Fruit fly (Drosophila melanogaster) whole organism, embryonic: ENCODE data around the gene CG42553.

Source experiments
- ATbp ChIP-seq: fragments of 200-800 bp; sonication (Bioruptor generic); optimal IDR thresholded peaks from 2 replicates; lab custom pipeline; 2017; ENCODE audit warnings: missing biosample characterization, mild to moderate bottlenecking, missing genetic modification characterization, missing genetic modification reagents
- Awh ChIP-seq: fragments of 200-800 bp; sonication (Bioruptor generic); IDR thresholded peaks from 2 replicates; pipeline ENCODE4, ENCODE4 v1.3.6; 2022; ENCODE audit warnings: missing biosample characterization, missing genetic modification characterization
- CG11247 ChIP-seq: fragments of 200-800 bp; sonication (Bioruptor generic); IDR thresholded peaks from 2 replicates; pipeline ENCODE4 v1.3.6; 2022; ENCODE audit warnings: missing biosample characterization, missing genetic modification characterization
- CG11504 ChIP-seq: fragments of 200-800 bp; sonication (Bioruptor generic); optimal IDR thresholded peaks from 3 replicates; lab custom pipeline; 2019; ENCODE audit warnings: missing biosample characterization, mild to moderate bottlenecking, missing genetic modification characterization, moderate library complexity
- CG12769 ChIP-seq: fragments of 200-800 bp; sonication (Bioruptor generic); optimal IDR thresholded peaks from 2 replicates; lab custom pipeline; 2019; ENCODE audit warnings: missing biosample characterization, mild to moderate bottlenecking, missing genetic modification characterization, moderate library complexity
- CG15514 ChIP-seq: fragments of 200-800 bp; sonication (Bioruptor generic); optimal IDR thresholded peaks from 3 replicates; lab custom pipeline; 2017; ENCODE audit warnings: missing biosample characterization, missing genetic modification characterization, mild to moderate bottlenecking, moderate library complexity, missing genetic modification reagents
- CG1603 ChIP-seq: fragments of 200-800 bp; sonication (Bioruptor generic); optimal IDR thresholded peaks from 2 replicates; lab custom pipeline; 2019; ENCODE audit warnings: missing biosample characterization, mild to moderate bottlenecking, missing genetic modification characterization, moderate library complexity
- CG1647 ChIP-seq: fragments of 200-800 bp; sonication (Bioruptor generic); optimal IDR thresholded peaks from 3 replicates; lab custom pipeline; 2016; ENCODE audit warnings: missing biosample characterization, missing genetic modification characterization
- CG17568 ChIP-seq: fragments of 200-800 bp; sonication (Bioruptor generic); optimal IDR thresholded peaks from 2 replicates; lab custom pipeline; 2018; ENCODE audit warnings: missing biosample characterization, mild to moderate bottlenecking, missing genetic modification characterization, moderate library complexity
- CG2678 ChIP-seq: fragments of 200-800 bp; sonication (Bioruptor generic); optimal IDR thresholded peaks from 3 replicates; lab custom pipeline; 2019; ENCODE audit warnings: missing biosample characterization, mild to moderate bottlenecking, missing genetic modification characterization, moderate library complexity
- CG30403 ChIP-seq: fragments of 200-800 bp; sonication (Bioruptor generic); optimal IDR thresholded peaks from 3 replicates; lab custom pipeline; 2016; ENCODE audit warnings: missing biosample characterization, missing genetic modification characterization
- CG4282 ChIP-seq: fragments of 200-800 bp; sonication (Bioruptor generic); optimal IDR thresholded peaks from 2 replicates; lab custom pipeline; 2016; ENCODE audit warnings: missing biosample characterization, missing genetic modification characterization
- CG4820 ChIP-seq: fragments of 200-800 bp; sonication (Bioruptor generic); optimal IDR thresholded peaks from 3 replicates; lab custom pipeline; 2016; ENCODE audit warnings: missing biosample characterization, missing genetic modification characterization
- CG6689 ChIP-seq: fragments of 200-800 bp; sonication (Bioruptor generic); IDR thresholded peaks from 2 replicates; pipeline ENCODE4 v1.3.6; 2022; ENCODE audit warnings: missing biosample characterization, missing genetic modification characterization
- CG8388 ChIP-seq: fragments of 200-800 bp; sonication (Bioruptor generic); optimal IDR thresholded peaks from 2 replicates; lab custom pipeline; 2019; ENCODE audit warnings: missing biosample characterization, mild to moderate bottlenecking, missing genetic modification characterization, moderate library complexity
- Chrac-16 ChIP-seq: fragments of 200-800 bp; sonication (Bioruptor generic); optimal IDR thresholded peaks from 3 replicates; lab custom pipeline; 2016; ENCODE audit warnings: missing biosample characterization, missing genetic modification characterization
- Drgx ChIP-seq: fragments of 200-800 bp; sonication (Bioruptor generic); IDR thresholded peaks from 2 replicates; pipeline ENCODE4 v1.3.6; 2022; ENCODE audit warnings: missing biosample characterization, missing genetic modification characterization
- Fer2 ChIP-seq: fragments of 200-800 bp; sonication (Bioruptor generic); optimal IDR thresholded peaks from 2 replicates; lab custom pipeline; 2018; ENCODE audit warnings: missing biosample characterization, mild to moderate bottlenecking, missing genetic modification characterization, moderate library complexity
- Hr51 ChIP-seq, 2 experiments: fragments of 200-800 bp; sonication (Bioruptor generic); optimal IDR thresholded peaks; 2 replicates in 1 of 2; 3 replicates in 1 of 2; lab custom pipeline; 2016 to 2018; ENCODE audit warnings: missing biosample characterization in 2 of 2, missing genetic modification characterization in 2 of 2, mild to moderate bottlenecking in 1 of 2, moderate library complexity in 1 of 2
- Lim3 ChIP-seq: fragments of 200-800 bp; sonication (Bioruptor generic); IDR thresholded peaks from 2 replicates; pipeline ENCODE4 v1.3.6; 2022; ENCODE audit warnings: missing biosample characterization, missing genetic modification characterization
- MESR4 ChIP-seq: fragments of 200-800 bp; sonication (Bioruptor generic); optimal IDR thresholded peaks from 2 replicates; lab custom pipeline; 2018; ENCODE audit warnings: missing biosample characterization, mild to moderate bottlenecking, missing genetic modification characterization, moderate library complexity
- Med ChIP-seq: fragments of 200-800 bp; sonication (Bioruptor generic); peaks from one replicate; lab custom pipeline; 2016; ENCODE audit warnings: missing biosample characterization, missing genetic modification characterization, mild to moderate bottlenecking, inconsistent platforms, moderate library complexity
- NC2α ChIP-seq: fragments of 200-800 bp; sonication (Bioruptor generic); optimal IDR thresholded peaks from 2 replicates; lab custom pipeline; 2016; ENCODE audit warnings: missing biosample characterization, missing genetic modification characterization
- NfI ChIP-seq: fragments of 200-800 bp; sonication (Bioruptor generic); optimal IDR thresholded peaks from 3 replicates; lab custom pipeline; 2018; ENCODE audit warnings: missing biosample characterization, mild to moderate bottlenecking, missing genetic modification characterization, moderate library complexity
- Pdp1 ChIP-seq, 2 experiments: fragments of 200-800 bp; sonication (Bioruptor generic); optimal IDR thresholded peaks; 3 replicates each; lab custom pipeline; 2016; ENCODE audit warnings: missing biosample characterization in 2 of 2, missing genetic modification characterization in 2 of 2, mild to moderate bottlenecking in 1 of 2, moderate library complexity in 1 of 2
- Sox102F ChIP-seq: fragments of 200-800 bp; sonication (Bioruptor generic); optimal IDR thresholded peaks from 2 replicates; lab custom pipeline; 2018; ENCODE audit warnings: missing biosample characterization, mild to moderate bottlenecking, missing genetic modification characterization, moderate library complexity
- Ssrp ChIP-seq: fragments of 200-800 bp; sonication (Bioruptor generic); optimal IDR thresholded peaks from 2 replicates; lab custom pipeline; 2018; ENCODE audit warnings: missing biosample characterization, mild to moderate bottlenecking, missing genetic modification characterization, moderate library complexity
- abd-A ChIP-seq: fragments of 200-800 bp; sonication (Bioruptor generic); optimal IDR thresholded peaks from 3 replicates; lab custom pipeline; 2019; ENCODE audit warnings: missing biosample characterization, mild to moderate bottlenecking, missing genetic modification characterization, moderate library complexity
- bcd ChIP-seq: fragments of 200-800 bp; sonication (Bioruptor generic); optimal IDR thresholded peaks from 2 replicates; lab custom pipeline; 2017; ENCODE audit warnings: missing biosample characterization, mild to moderate bottlenecking, missing genetic modification characterization
- bsh ChIP-seq, 2 experiments: fragments of 200-800 bp; sonication (Bioruptor generic); optimal IDR thresholded peaks; 2 replicates each; lab custom pipeline; 2017 to 2018; ENCODE audit warnings: mild to moderate bottlenecking in 2 of 2, missing biosample characterization in 2 of 2, missing genetic modification characterization in 2 of 2, moderate library complexity in 1 of 2
- caup ChIP-seq: fragments of 200-800 bp; sonication (Bioruptor generic); optimal IDR thresholded peaks from 3 replicates; lab custom pipeline; 2017; ENCODE audit warnings: missing biosample characterization, mild to moderate bottlenecking, missing genetic modification characterization, moderate library complexity; ENCODE audit not compliant: severe bottlenecking
- ewg ChIP-seq: fragments of 200-800 bp; sonication (Bioruptor generic); optimal IDR thresholded peaks from 3 replicates; lab custom pipeline; 2017; ENCODE audit warnings: mild to moderate bottlenecking, missing biosample characterization, missing genetic modification reagents, missing genetic modification characterization
- fd96Cb ChIP-seq: fragments of 200-800 bp; sonication (Bioruptor generic); optimal IDR thresholded peaks from 2 replicates; lab custom pipeline; 2018; ENCODE audit warnings: missing biosample characterization, mild to moderate bottlenecking, missing genetic modification characterization, moderate library complexity
- gem ChIP-seq: fragments of 200-800 bp; sonication (Bioruptor generic); optimal IDR thresholded peaks from 2 replicates; lab custom pipeline; 2019; ENCODE audit warnings: missing biosample characterization, mild to moderate bottlenecking, missing genetic modification characterization, moderate library complexity
- gsb-n ChIP-seq: fragments of 200-800 bp; sonication (Bioruptor generic); optimal IDR thresholded peaks from 3 replicates; lab custom pipeline; 2018; ENCODE audit warnings: missing biosample characterization, mild to moderate bottlenecking, missing genetic modification characterization
- hth ChIP-seq: fragments of >200 bp; optimal IDR thresholded peaks from 2 replicates; lab custom pipeline; 2017; ENCODE audit warnings: inconsistent platforms
- ind ChIP-seq: fragments of 200-800 bp; sonication (Bioruptor generic); optimal IDR thresholded peaks from 3 replicates; lab custom pipeline; 2016; ENCODE audit warnings: missing biosample characterization, missing genetic modification characterization
- jing ChIP-seq: fragments of 200-800 bp; sonication (Bioruptor generic); optimal IDR thresholded peaks from 2 replicates; lab custom pipeline; 2018; ENCODE audit warnings: missing biosample characterization, mild to moderate bottlenecking, missing genetic modification characterization
- nmo ChIP-seq: fragments of 200-800 bp; sonication (Bioruptor generic); optimal IDR thresholded peaks from 2 replicates; lab custom pipeline; 2018; ENCODE audit warnings: missing biosample characterization, mild to moderate bottlenecking, missing genetic modification characterization, moderate library complexity
- pfk ChIP-seq: fragments of 200-800 bp; sonication (Bioruptor generic); optimal IDR thresholded peaks from 2 replicates; lab custom pipeline; 2018; ENCODE audit warnings: missing biosample characterization, mild to moderate bottlenecking, missing genetic modification characterization, moderate library complexity
- ro ChIP-seq: fragments of 200-800 bp; sonication (Bioruptor generic); IDR thresholded peaks from 2 replicates; pipeline ENCODE4 v1.3.6; 2022; ENCODE audit warnings: missing biosample characterization, missing genetic modification characterization
- sim ChIP-seq: fragments of 200-800 bp; sonication (Bioruptor generic); IDR thresholded peaks from 2 replicates; pipeline ENCODE4 v1.3.6; 2022; ENCODE audit warnings: missing biosample characterization, missing genetic modification characterization
- sima ChIP-seq: fragments of 200-800 bp; sonication (Bioruptor generic); optimal IDR thresholded peaks from 2 replicates; lab custom pipeline; 2016; ENCODE audit warnings: missing biosample characterization, missing genetic modification characterization
- ssp ChIP-seq: fragments of 200-800 bp; sonication (Bioruptor generic); IDR thresholded peaks from 2 replicates; pipeline ENCODE4 v1.3.6; 2022; ENCODE audit warnings: missing biosample characterization, missing genetic modification characterization
- tio ChIP-seq: fragments of 200-800 bp; sonication (Bioruptor generic); optimal IDR thresholded peaks from 2 replicates; lab custom pipeline; 2017; ENCODE audit warnings: missing biosample characterization, missing genetic modification characterization, inconsistent platforms
- ttk ChIP-seq: fragments of 200-800 bp; sonication (Bioruptor generic); IDR thresholded peaks from 2 replicates; pipeline ENCODE4 v2.1.2; 2022; ENCODE audit warnings: missing biosample characterization, missing genetic modification characterization
- tx ChIP-seq: fragments of 200-800 bp; sonication (Bioruptor generic); optimal IDR thresholded peaks from 2 replicates; lab custom pipeline; 2016; ENCODE audit warnings: missing biosample characterization, missing genetic modification characterization
- usp ChIP-seq: fragments of >200 bp; optimal IDR thresholded peaks from 2 replicates; lab custom pipeline; 2017; ENCODE audit warnings: missing biosample characterization, missing genetic modification characterization
- vnd ChIP-seq: fragments of 200-800 bp; sonication (Bioruptor generic); IDR thresholded peaks from 3 replicates; pipeline ENCODE4 v1.3.6; 2022; ENCODE audit warnings: missing biosample characterization, missing genetic modification characterization; ENCODE audit not compliant: partially characterized antibody
- vvl ChIP-seq: fragments of 200-800 bp; sonication (Bioruptor generic); IDR thresholded peaks from 2 replicates; pipeline ENCODE4 v1.3.6; 2022; ENCODE audit warnings: missing biosample characterization, missing genetic modification characterization

Gene CG42553

dm6 chr3L:787635-788034 lies 46.3 kb upstream of the CG42553 start:
- TF ChIP-seq Chrac-16 (GFP tag; lab: Kevin White, UChicago) (no peak), CG6689 (GFP tag; lab: Robert Waterston, UW) (0 out of 2 replicates have a peak, but pooled peaks have one; percentile 20), ATbp (GFP tag; lab: Kevin White, UChicago) (peak; percentile 43), ind (GFP tag; lab: Kevin White, UChicago) (no peak), CG12769 (no peak), CG1603 (tag; lab: Kevin White, UChicago) (peak; percentile 29), vnd (GFP tag; lab: Robert Waterston, UW) (no peak), vvl (peak; percentile 25; the same call in 1 of the 2 replicates), Pdp1 (GFP tag; optimal IDR thresholded peaks at IDR 0.05; lab: Kevin White, UChicago) (no peak), fd96Cb (tag; lab: Kevin White, UChicago) (peak; percentile 12), pfk (GFP tag; lab: Kevin White, UChicago) (no peak), tx (GFP tag; lab: Kevin White, UChicago) (no peak), ssp (GFP tag; lab: Robert Waterston, UW) (no peak), ewg (GFP tag; lab: Kevin White, UChicago) (peak; percentile 22), hth (no peak), usp (GFP tag; lab: Kevin White, UChicago) (no peak), Fer2 (tag; lab: Kevin White, UChicago) (no peak), CG30403 (peak; percentile 0), caup (GFP tag; lab: Kevin White, UChicago) (no peak), NC2α (no peak), gem (tag; lab: Kevin White, UChicago) (peak; percentile 29), bcd (no peak), sim (GFP tag; lab: Robert Waterston, UW) (no peak), CG4820 (GFP tag; lab: Kevin White, UChicago) (no peak), gsb-n (tag; lab: Kevin White, UChicago) (peak; percentile 8), Drgx (GFP tag; lab: Robert Waterston, UW) (peak; percentile 93), CG15514 (GFP tag; lab: Kevin White, UChicago) (no peak), Hr51 (GFP tag; optimal IDR thresholded peaks at IDR 0.05; lab: Kevin White, UChicago) (no peak), CG8388 (GFP tag; lab: Kevin White, UChicago) (peak; percentile 14), CG2678 (no peak), MESR4 (GFP tag; lab: Kevin White, UChicago) (no peak), bsh (GFP tag; optimal IDR thresholded peaks at IDR 0.05; lab: Kevin White, UChicago) (peak; percentile 12 to 31), tio (GFP tag; lab: Kevin White, UChicago) (no peak), CG11247 (GFP tag; lab: Robert Waterston, UW) (no peak), Awh (GFP tag; lab: Robert Waterston, UW) (0 out of 2 replicates have a peak, but pooled peaks have one; percentile 20), ttk (peak; percentile 48; the same call in 1 of the 2 replicates), CG11504 (tag; lab: Kevin White, UChicago) (peak; percentile 6), NfI (no peak), CG4282 (GFP tag; lab: Kevin White, UChicago) (no peak), CG17568 (GFP tag; lab: Kevin White, UChicago) (no peak), Med (GFP tag; lab: Kevin White, UChicago) (peak; percentile 7), Lim3 (GFP tag; lab: Robert Waterston, UW) (no peak), CG1647 (GFP tag; lab: Kevin White, UChicago) (no peak), Ssrp (tag; lab: Kevin White, UChicago) (peak; percentile 6), Sox102F (GFP tag; lab: Kevin White, UChicago) (peak; percentile 50), jing (GFP tag; lab: Kevin White, UChicago) (no peak), nmo (GFP tag; lab: Kevin White, UChicago) (peak; percentile 10), sima (GFP tag; lab: Kevin White, UChicago) (no peak), abd-A (no peak), ro (no peak)
